Worm (Caenorhabditis elegans) whole organism, L1 larva: Measurements from ENCODE around the gene par-2.
A peak's percentile ranks its signal among the peaks of the same experiment; 100 is the strongest.

Experiments
- C04F5.9 ChIP-seq: sonication (generic microtip); optimal IDR thresholded peaks from 2 replicates; lab custom pipeline; 2016; ENCODE audit warnings: missing genetic modification characterization, missing compliant biosample characterization
- C16A3.4 ChIP-seq: fragments of 150-350 bp; optimal IDR thresholded peaks from 2 replicates; lab custom pipeline; 2014; ENCODE audit warnings: missing biosample characterization, missing genetic modification characterization
- C34B4.2 ChIP-seq: sonication (generic microtip); optimal IDR thresholded peaks from 2 replicates; lab custom pipeline; 2017; ENCODE audit warnings: mild to moderate bottlenecking, missing genetic modification characterization, missing compliant biosample characterization
- F16B12.6 ChIP-seq: fragments of 150-350 bp; optimal IDR thresholded peaks from 2 replicates; lab custom pipeline; 2014; ENCODE audit warnings: missing biosample characterization, missing genetic modification characterization
- aha-1 ChIP-seq: fragments of 150-350 bp; optimal IDR thresholded peaks from 2 replicates; lab custom pipeline; 2014; ENCODE audit warnings: missing biosample characterization, missing genetic modification characterization
- alr-1 ChIP-seq: fragments of 200-800 bp; sonication (Bioruptor generic); optimal IDR thresholded peaks from 2 replicates; lab custom pipeline; 2018; ENCODE audit warnings: borderline replicate concordance, mild to moderate bottlenecking, missing genetic modification characterization, missing compliant biosample characterization
- blmp-1 ChIP-seq: fragments of 150-350 bp; optimal IDR thresholded peaks from 2 replicates; lab custom pipeline; 2014; ENCODE audit warnings: missing biosample characterization, missing genetic modification characterization
- ceh-63 ChIP-seq: fragments of 200-800 bp; sonication (Bioruptor generic); optimal IDR thresholded peaks from 2 replicates; lab custom pipeline; 2018; ENCODE audit warnings: mild to moderate bottlenecking, missing genetic modification characterization, missing compliant biosample characterization
- ceh-8 ChIP-seq: fragments of 200-800 bp; sonication (Bioruptor generic); optimal IDR thresholded peaks from 2 replicates; lab custom pipeline; 2018; ENCODE audit warnings: mild to moderate bottlenecking, missing genetic modification characterization, moderate library complexity, missing compliant biosample characterization
- ceh-82 ChIP-seq, 3 experiments: fragments of 150-350 bp in 1 of 3; sonication (generic microtip) in 2 of 3; optimal IDR thresholded peaks; 2 replicates each; lab custom pipeline; 2014 to 2017; ENCODE audit warnings: missing biosample characterization in 3 of 3, missing genetic modification characterization in 3 of 3
- ceh-90 ChIP-seq: sonication (generic microtip); optimal IDR thresholded peaks from 2 replicates; lab custom pipeline; 2016; ENCODE audit warnings: missing genetic modification characterization, missing compliant biosample characterization
- dpl-1 ChIP-seq, 3 experiments: fragments of 150-350 bp in 2 of 3; sonication (generic microtip) in 1 of 3; optimal IDR thresholded peaks; 2 replicates each; lab custom pipeline; 2014 to 2017; ENCODE audit warnings: missing biosample characterization in 3 of 3, missing genetic modification characterization in 3 of 3, missing genetic modification reagents in 3 of 3
- dsc-1 ChIP-seq: sonication (generic microtip); optimal IDR thresholded peaks from 2 replicates; lab custom pipeline; 2016; ENCODE audit warnings: mild to moderate bottlenecking, missing genetic modification characterization, missing compliant biosample characterization
- efl-1 ChIP-seq, 4 experiments: fragments of 150-350 bp; optimal IDR thresholded peaks in 3 of 4; peaks in 1 of 4; 1 replicate in 1 of 4; 2 replicates in 3 of 4; lab custom pipeline; 2014; ENCODE audit warnings: missing biosample characterization in 2 of 4, missing genetic modification characterization in 2 of 4, missing genetic modification reagents in 2 of 4
- egl-27 ChIP-seq, 2 experiments: fragments of 150-350 bp in 1 of 2; sonication (generic microtip); optimal IDR thresholded peaks; 3 replicates each; lab custom pipeline; 2017 to 2018; ENCODE audit warnings: missing biosample characterization in 2 of 2, missing genetic modification characterization in 2 of 2, missing genetic modification reagents in 2 of 2
- elt-3 ChIP-seq, 6 experiments: fragments of 150-350 bp in 1 of 6; sonication (generic microtip); optimal IDR thresholded peaks; 2 replicates each; lab custom pipeline; 2017 to 2018; ENCODE audit warnings: missing biosample characterization in 6 of 6, missing genetic modification characterization in 6 of 6, inconsistent platforms in 1 of 6
- fkh-4 ChIP-seq: sonication (generic microtip); optimal IDR thresholded peaks from 2 replicates; lab custom pipeline; 2016; ENCODE audit warnings: missing compliant biosample characterization, missing genetic modification characterization, borderline replicate concordance
- fos-1 ChIP-seq: fragments of 150-350 bp; optimal IDR thresholded peaks from 2 replicates; lab custom pipeline; 2014; ENCODE audit warnings: missing biosample characterization, missing genetic modification characterization
- grh-1 ChIP-seq: fragments of 200-800 bp; sonication (Bioruptor generic); IDR thresholded peaks from 2 replicates; pipeline ENCODE4 v1.3.6; 2022; ENCODE audit warnings: missing genetic modification reagents, missing genetic modification characterization, missing compliant biosample characterization
- hlh-4 ChIP-seq: sonication (generic microtip); optimal IDR thresholded peaks from 2 replicates; lab custom pipeline; 2016; ENCODE audit warnings: mild to moderate bottlenecking, missing genetic modification characterization, missing compliant biosample characterization
- hpl-2 ChIP-seq: fragments of 150-350 bp; optimal IDR thresholded peaks from 2 replicates; lab custom pipeline; 2014; ENCODE audit warnings: missing biosample characterization, missing genetic modification reagents, missing genetic modification characterization
- irx-1 ChIP-seq: sonication (generic microtip); optimal IDR thresholded peaks from 2 replicates; lab custom pipeline; 2016; ENCODE audit warnings: missing genetic modification characterization, missing compliant biosample characterization
- isw-1 ChIP-seq: fragments of 200-800 bp; sonication (Bioruptor generic); IDR thresholded peaks from 2 replicates; pipeline ENCODE4 v1.3.6; 2022; ENCODE audit warnings: missing genetic modification characterization, missing compliant biosample characterization
- jun-1 ChIP-seq: fragments of 150-350 bp; optimal IDR thresholded peaks from 2 replicates; lab custom pipeline; 2014; ENCODE audit warnings: missing biosample characterization, missing genetic modification reagents, missing genetic modification characterization
- lin-39 ChIP-seq: fragments of 150-350 bp; optimal IDR thresholded peaks from 2 replicates; lab custom pipeline; 2014; ENCODE audit warnings: missing biosample characterization, missing genetic modification reagents, missing genetic modification characterization
- lir-3 ChIP-seq: sonication (generic microtip); optimal IDR thresholded peaks from 2 replicates; lab custom pipeline; 2016; ENCODE audit warnings: mild to moderate bottlenecking, missing genetic modification characterization, moderate library complexity, missing compliant biosample characterization; ENCODE audit not compliant: poor library complexity
- mab-9 ChIP-seq: fragments of 200-800 bp; sonication (Bioruptor generic); IDR thresholded peaks from 2 replicates; pipeline ENCODE4 v1.3.6; 2022; ENCODE audit warnings: missing genetic modification reagents, missing genetic modification characterization, missing compliant biosample characterization
- mdl-1 ChIP-seq, 2 experiments: fragments of 150-350 bp; optimal IDR thresholded peaks; 2 replicates each; lab custom pipeline; 2014 to 2017; ENCODE audit warnings: missing biosample characterization in 2 of 2, missing genetic modification characterization in 2 of 2, inconsistent platforms in 1 of 2
- mef-2 ChIP-seq: fragments of 150-350 bp; optimal IDR thresholded peaks from 2 replicates; lab custom pipeline; 2014; ENCODE audit warnings: missing biosample characterization, missing genetic modification characterization
- mep-1 ChIP-seq: fragments of 150-350 bp; optimal IDR thresholded peaks from 2 replicates; lab custom pipeline; 2014; ENCODE audit warnings: missing biosample characterization, missing genetic modification characterization
- nhr-12 ChIP-seq: sonication (generic microtip); optimal IDR thresholded peaks from 2 replicates; lab custom pipeline; 2017; ENCODE audit warnings: missing biosample characterization, missing genetic modification characterization
- nhr-19 ChIP-seq: fragments of 200-800 bp; sonication (Bioruptor generic); conservative IDR thresholded peaks from 2 replicates; pipeline ENCODE4 v1.3.6; 2022; ENCODE audit warnings: missing genetic modification characterization, missing compliant biosample characterization
- nhr-20 ChIP-seq: sonication (generic microtip); optimal IDR thresholded peaks from 2 replicates; lab custom pipeline; 2016; ENCODE audit warnings: mild to moderate bottlenecking, missing genetic modification characterization, missing compliant biosample characterization
- nhr-237 ChIP-seq: fragments of 150-350 bp; optimal IDR thresholded peaks from 2 replicates; lab custom pipeline; 2014; ENCODE audit warnings: missing biosample characterization, missing genetic modification characterization
- nhr-84 ChIP-seq: sonication (generic microtip); optimal IDR thresholded peaks from 2 replicates; lab custom pipeline; 2017; ENCODE audit warnings: missing biosample characterization, missing genetic modification characterization
- nhr-90 ChIP-seq: sonication (generic microtip); optimal IDR thresholded peaks from 2 replicates; lab custom pipeline; 2016; ENCODE audit warnings: mild to moderate bottlenecking, missing genetic modification characterization, missing compliant biosample characterization; ENCODE audit not compliant: poor library complexity
- pax-3 ChIP-seq: fragments of 200-800 bp; sonication (Bioruptor generic); optimal IDR thresholded peaks from 2 replicates; lab custom pipeline; 2018; ENCODE audit warnings: mild to moderate bottlenecking, missing genetic modification characterization, moderate library complexity, missing compliant biosample characterization
- sptf-1 ChIP-seq: fragments of 150-350 bp; optimal IDR thresholded peaks from 2 replicates; lab custom pipeline; 2014; ENCODE audit warnings: missing biosample characterization, missing genetic modification characterization
- sup-37 ChIP-seq: fragments of 200-800 bp; sonication (Bioruptor generic); optimal IDR thresholded peaks from 2 replicates; lab custom pipeline; 2018; ENCODE audit warnings: mild to moderate bottlenecking, missing genetic modification characterization, missing compliant biosample characterization
- swsn-7 ChIP-seq: sonication (generic microtip); optimal IDR thresholded peaks from 2 replicates; lab custom pipeline; 2016; ENCODE audit warnings: missing genetic modification characterization, missing compliant biosample characterization
- tbx-2 ChIP-seq: sonication (generic microtip); optimal IDR thresholded peaks from 2 replicates; lab custom pipeline; 2016; ENCODE audit warnings: missing genetic modification characterization, missing compliant biosample characterization
- tlp-1 ChIP-seq: fragments of 150-350 bp; optimal IDR thresholded peaks from 2 replicates; lab custom pipeline; 2014; ENCODE audit warnings: missing biosample characterization, missing genetic modification characterization
- unc-130 ChIP-seq: fragments of 150-350 bp; optimal IDR thresholded peaks from 2 replicates; lab custom pipeline; 2017; ENCODE audit warnings: missing biosample characterization, missing genetic modification characterization, inconsistent platforms
- unc-30 ChIP-seq: sonication (generic microtip); optimal IDR thresholded peaks from 2 replicates; lab custom pipeline; 2017; ENCODE audit warnings: missing biosample characterization, missing genetic modification characterization
- unc-62 ChIP-seq: fragments of 150-350 bp; optimal IDR thresholded peaks from 2 replicates; lab custom pipeline; 2014; ENCODE audit warnings: missing biosample characterization, missing genetic modification reagents, missing genetic modification characterization
- unc-86 ChIP-seq: sonication (generic microtip); optimal IDR thresholded peaks from 2 replicates; lab custom pipeline; 2016; ENCODE audit warnings: missing genetic modification characterization, missing compliant biosample characterization
- unc-98 ChIP-seq: fragments of 200-800 bp; sonication (Bioruptor generic); IDR thresholded peaks from 2 replicates; pipeline ENCODE4 v1.3.6; 2022; ENCODE audit warnings: missing genetic modification characterization, missing compliant biosample characterization
- xbp-1 ChIP-seq: sonication (generic microtip); optimal IDR thresholded peaks from 2 replicates; lab custom pipeline; 2016; ENCODE audit warnings: missing genetic modification characterization, missing compliant biosample characterization
- zip-4 ChIP-seq: fragments of 200-800 bp; sonication (Bioruptor generic); optimal IDR thresholded peaks from 2 replicates; lab custom pipeline; 2018; ENCODE audit warnings: mild to moderate bottlenecking, missing genetic modification characterization, moderate library complexity, missing compliant biosample characterization
- ztf-4 ChIP-seq: fragments of 150-350 bp; optimal IDR thresholded peaks from 2 replicates; lab custom pipeline; 2014; ENCODE audit warnings: missing biosample characterization, missing genetic modification characterization

Gene par-2

ce11 chrIII:1080536-1080935, 665 bp upstream of the par-2 start, which contains the start of the genes rab-18 and kbp-4 (continued):
- no peak for TF ChIP-seq C34B4.2 (tag; lab: Kevin White, UChicago)
- TF ChIP-seq nhr-20 (tag; lab: Kevin White, UChicago), result peak; percentile 95
- TF ChIP-seq C04F5.9 (tag; lab: Kevin White, UChicago), result peak; percentile 75
- TF ChIP-seq zip-4, result peak; percentile 48
- no peak for TF ChIP-seq unc-62
- TF ChIP-seq irx-1, result peak; percentile 78
- TF ChIP-seq xbp-1, result peak; percentile 97
- no peak for TF ChIP-seq hlh-4
- TF ChIP-seq alr-1 (tag; lab: Kevin White, UChicago), result no peak
- TF ChIP-seq nhr-19 (GFP tag; lab: Robert Waterston, UW), result peak; percentile 94
- TF ChIP-seq ceh-63 (GFP tag; lab: Kevin White, UChicago), result no peak
- TF ChIP-seq swsn-7, result peak; percentile 95
- TF ChIP-seq sup-37 (GFP tag; lab: Kevin White, UChicago), result peak; percentile 70
- TF ChIP-seq lin-39 (tag; lab: Kevin White, UChicago), result peak; percentile 78
- TF ChIP-seq dsc-1, result no peak
- peak; percentile 94 for TF ChIP-seq unc-86 (tag; lab: Kevin White, UChicago)
- peak; percentile 46 for TF ChIP-seq aha-1 (tag; lab: Kevin White, UChicago)
- TF ChIP-seq pax-3, result peak; percentile 79
- no peak for TF ChIP-seq ceh-90
- no peak for TF ChIP-seq sptf-1 (tag; lab: Kevin White, UChicago)
- peak; percentile 30; the same call in 1 of the 2 replicates for TF ChIP-seq unc-98 (GFP tag; lab: Robert Waterston, UW)
- TF ChIP-seq mab-9 (GFP tag; lab: Robert Waterston, UW), result peak; percentile 36; the same call in 1 of the 2 replicates
- TF ChIP-seq ceh-8 (GFP tag; lab: Kevin White, UChicago), result peak; percentile 78
- no peak for TF ChIP-seq lir-3 (tag; lab: Kevin White, UChicago)
- no peak for TF ChIP-seq unc-30 (tag; lab: Kevin White, UChicago)
- peak; percentile 97 for TF ChIP-seq unc-130 (tag; lab: Kevin White, UChicago)
- TF ChIP-seq mep-1, result peak; percentile 98
- TF ChIP-seq dpl-1 (GFP tag; optimal IDR thresholded peaks at IDR 0.05; lab: Kevin White, UChicago), result peak; percentile 97 to 98 (median 98)
- TF ChIP-seq nhr-12 (tag; lab: Kevin White, UChicago), result no peak
- no peak for TF ChIP-seq tlp-1 (tag; lab: Kevin White, UChicago)
- peak; percentile 93 for TF ChIP-seq tbx-2
- TF ChIP-seq hpl-2 (GFP tag; lab: Kevin White, UChicago), result peak; percentile 62
- peak; percentile 86 for TF ChIP-seq fos-1 (tag; lab: Kevin White, UChicago)
- no peak for TF ChIP-seq fkh-4 (tag; lab: Kevin White, UChicago)
- peak; percentile 91 for TF ChIP-seq blmp-1
- peak; percentile 69 for TF ChIP-seq F16B12.6 (tag; lab: Kevin White, UChicago)
- peak; percentile 92 for TF ChIP-seq nhr-90
- peak; percentile 98 to 99 for TF ChIP-seq efl-1 (optimal IDR thresholded peaks at IDR 0.05; lab: Kevin White, UChicago)
- peak; percentile 96 to 99 for TF ChIP-seq efl-1 (GFP tag; optimal IDR thresholded peaks at IDR 0.05 in 1 of 2; lab: Kevin White, UChicago)
- peak; percentile 88 for TF ChIP-seq nhr-237 (tag; lab: Kevin White, UChicago)
- TF ChIP-seq isw-1 (GFP tag; lab: Robert Waterston, UW), result peak; percentile 90
- TF ChIP-seq ztf-4, result peak; percentile 95
- TF ChIP-seq ceh-82 (tag; optimal IDR thresholded peaks at IDR 0.05; lab: Kevin White, UChicago), result peak; percentile 88 to 97 (median 92)
- TF ChIP-seq mef-2 (tag; lab: Kevin White, UChicago), result peak; percentile 86
- peak; percentile 79 for TF ChIP-seq jun-1 (tag; lab: Kevin White, UChicago)
- TF ChIP-seq C16A3.4 (tag; lab: Kevin White, UChicago), result peak; percentile 99
- no peak for TF ChIP-seq nhr-84 (tag; lab: Kevin White, UChicago)
- peak in 1 of 2 experiments; percentile 97 for TF ChIP-seq mdl-1 (tag; optimal IDR thresholded peaks at IDR 0.05; lab: Kevin White, UChicago)
- TF ChIP-seq grh-1 (GFP tag; lab: Robert Waterston, UW), result peak; percentile 79
- TF ChIP-seq egl-27 (tag; optimal IDR thresholded peaks at IDR 0.05; lab: Kevin White, UChicago), result no peak
- TF ChIP-seq elt-3 (tag; optimal IDR thresholded peaks at IDR 0.05; lab: Kevin White, UChicago), result peak in 4 of 6 experiments; percentile 59 to 99 (median 80)
